Fruit fly (Drosophila melanogaster): ENCODE results near the gene Sf3a1.

Gene Sf3a1

dm6 chr3R:17002218-17003110 lies at the start of gene Sf3a1, which contains the start of gene Irc:
TSS of gene Sf3a1 (minus strand) at chr3R:17002355.
TSS of gene Irc (plus strand) at chr3R:17002875.
- 0 out of 3 replicates have a peak, but pooled peaks have one; percentile 8 for TF ChIP-seq CG4496 (GFP tag; IDR thresholded peaks at IDR 0.05)
- no peak for TF ChIP-seq CG9948 (tag; optimal IDR thresholded peaks at IDR 0.05)
- TF ChIP-seq CG13204 (GFP tag; optimal IDR thresholded peaks at IDR 0.05) = no peak
- TF ChIP-seq Pif1B (GFP tag; optimal IDR thresholded peaks at IDR 0.05) = no peak
- no peak for TF ChIP-seq CG15710 (tag; optimal IDR thresholded peaks at IDR 0.05)
- no peak for TF ChIP-seq CG8301 (tag; optimal IDR thresholded peaks at IDR 0.05)
- TF ChIP-seq CG14655 (GFP tag; optimal IDR thresholded peaks at IDR 0.05) = no peak
- TF ChIP-seq CG17806 (tag; optimal IDR thresholded peaks at IDR 0.05) = no peak
- TF ChIP-seq EcR (GFP tag; optimal IDR thresholded peaks at IDR 0.05) = peak; percentile 82
- TF ChIP-seq Pif1A (GFP tag; optimal IDR thresholded peaks at IDR 0.05) = no peak
- no peak for TF ChIP-seq CG32121 (GFP tag; IDR thresholded peaks at IDR 0.05)
- TF ChIP-seq rn (GFP tag; IDR thresholded peaks at IDR 0.05) = no peak
- no peak for TF ChIP-seq fd96Ca (GFP tag; IDR thresholded peaks at IDR 0.05)
- peak; percentile 37 for TF ChIP-seq CG8159 (tag; optimal IDR thresholded peaks at IDR 0.05)
- TF ChIP-seq gl (tag; optimal IDR thresholded peaks at IDR 0.05) = peak; percentile 35
- TF ChIP-seq Snoo (tag; optimal IDR thresholded peaks at IDR 0.05) = no peak
- no peak for TF ChIP-seq CG10348 (GFP tag; IDR thresholded peaks at IDR 0.05)
- no peak for TF ChIP-seq CG34367 (tag; optimal IDR thresholded peaks at IDR 0.05)

- no peak for TF ChIP-seq rn (GFP tag; IDR thresholded peaks at IDR 0.05)
- peak; percentile 9 for TF ChIP-seq CG8159 (tag; optimal IDR thresholded peaks at IDR 0.05)
- TF ChIP-seq CG17806 (tag; optimal IDR thresholded peaks at IDR 0.05) = peak; percentile 33
- TF ChIP-seq CG8301 (tag; optimal IDR thresholded peaks at IDR 0.05) = no peak
- TF ChIP-seq gl (tag; optimal IDR thresholded peaks at IDR 0.05) = no peak
- no peak for TF ChIP-seq EcR (GFP tag; optimal IDR thresholded peaks at IDR 0.05)
- TF ChIP-seq CG14655 (GFP tag; optimal IDR thresholded peaks at IDR 0.05) = no peak
- no peak for TF ChIP-seq Pif1B (GFP tag; optimal IDR thresholded peaks at IDR 0.05)
- TF ChIP-seq CG15710 (tag; optimal IDR thresholded peaks at IDR 0.05) = peak; percentile 48
- TF ChIP-seq CG10348 (GFP tag; IDR thresholded peaks at IDR 0.05) = no peak
- TF ChIP-seq CG32121 (GFP tag; IDR thresholded peaks at IDR 0.05) = no peak
- peak; percentile 23 for TF ChIP-seq CG34367 (tag; optimal IDR thresholded peaks at IDR 0.05)
- no peak for TF ChIP-seq Ets98B (GFP tag; IDR thresholded peaks at IDR 0.05)
- TF ChIP-seq D1 (tag; optimal IDR thresholded peaks at IDR 0.05) = no peak
- TF ChIP-seq fd96Ca (GFP tag; IDR thresholded peaks at IDR 0.05) = no peak
- TF ChIP-seq Snoo (tag; optimal IDR thresholded peaks at IDR 0.05) = no peak
- TF ChIP-seq CG12605 (GFP tag; IDR thresholded peaks at IDR 0.05) = no peak
- no peak for TF ChIP-seq Pif1A (GFP tag; optimal IDR thresholded peaks at IDR 0.05)
- no peak for TF ChIP-seq CG4496 (GFP tag; IDR thresholded peaks at IDR 0.05)
- no peak for TF ChIP-seq CG13204 (GFP tag; optimal IDR thresholded peaks at IDR 0.05)
- TF ChIP-seq CG9948 (tag; optimal IDR thresholded peaks at IDR 0.05) = peak; percentile 46
These were observed 46.7 kb upstream of the Sf3a1 start for dm6 chr3R:17048867-17049266.

- TF ChIP-seq CG32121 (GFP tag; IDR thresholded peaks at IDR 0.05) (no peak), Ets98B (GFP tag; IDR thresholded peaks at IDR 0.05) (no peak), rn (GFP tag; IDR thresholded peaks at IDR 0.05) (no peak), gl (tag; optimal IDR thresholded peaks at IDR 0.05) (no peak), D1 (tag; optimal IDR thresholded peaks at IDR 0.05) (no peak), CG9948 (tag; optimal IDR thresholded peaks at IDR 0.05) (no peak), Pif1B (GFP tag; optimal IDR thresholded peaks at IDR 0.05) (no peak)
These were observed 41.4 kb upstream of the Sf3a1 start for dm6 chr3R:17043570-17043923.

- no peak for TF ChIP-seq fd96Ca (GFP tag; IDR thresholded peaks at IDR 0.05)
- TF ChIP-seq CG32121 (GFP tag; IDR thresholded peaks at IDR 0.05) = no peak
- TF ChIP-seq Snoo (tag; optimal IDR thresholded peaks at IDR 0.05) = no peak
- TF ChIP-seq Pif1A (GFP tag; optimal IDR thresholded peaks at IDR 0.05) = no peak
- no peak for TF ChIP-seq CG15710 (tag; optimal IDR thresholded peaks at IDR 0.05)
- no peak for TF ChIP-seq CG10348 (GFP tag; IDR thresholded peaks at IDR 0.05)
- TF ChIP-seq CG14655 (GFP tag; optimal IDR thresholded peaks at IDR 0.05) = no peak
- TF ChIP-seq CG17806 (tag; optimal IDR thresholded peaks at IDR 0.05) = no peak
These were observed 40.8 kb upstream of the Sf3a1 start, which contains the start of the genes bdwf and Patr-1 for dm6 chr3R:17042838-17043569. TSS of gene bdwf (minus strand) at chr3R:17043136. TSS of gene Patr-1 (plus strand) at chr3R:17043564.

- TF ChIP-seq CG17806 (tag; optimal IDR thresholded peaks at IDR 0.05) = no peak
- TF ChIP-seq CG14655 (GFP tag; optimal IDR thresholded peaks at IDR 0.05) = no peak
- TF ChIP-seq rn (GFP tag; IDR thresholded peaks at IDR 0.05) = no peak
- TF ChIP-seq CG8159 (tag; optimal IDR thresholded peaks at IDR 0.05) = no peak
- no peak for TF ChIP-seq CG12605 (GFP tag; IDR thresholded peaks at IDR 0.05)
- no peak for TF ChIP-seq Pif1B (GFP tag; optimal IDR thresholded peaks at IDR 0.05)
- no peak for TF ChIP-seq CG4496 (GFP tag; IDR thresholded peaks at IDR 0.05)
- TF ChIP-seq CG13204 (GFP tag; optimal IDR thresholded peaks at IDR 0.05) = no peak
- TF ChIP-seq EcR (GFP tag; optimal IDR thresholded peaks at IDR 0.05) = no peak
- no peak for TF ChIP-seq CG32121 (GFP tag; IDR thresholded peaks at IDR 0.05)
- no peak for TF ChIP-seq CG8301 (tag; optimal IDR thresholded peaks at IDR 0.05)
- no peak for TF ChIP-seq Snoo (tag; optimal IDR thresholded peaks at IDR 0.05)
These were observed 38.0 kb upstream of the Sf3a1 start, which contains the start of the genes CG18213 and Trm7-32 for dm6 chr3R:17039993-17040807. TSS of gene CG18213 (minus strand) at chr3R:17040203. TSS of gene Trm7-32 (plus strand) at chr3R:17040682.

All from whole organism, pupa.